Fruit fly (Drosophila melanogaster): ENCODE data around the gene CG8492.
A peak's percentile ranks its signal among the peaks of the same experiment; 100 is the strongest.

Gene CG8492

DNA sequence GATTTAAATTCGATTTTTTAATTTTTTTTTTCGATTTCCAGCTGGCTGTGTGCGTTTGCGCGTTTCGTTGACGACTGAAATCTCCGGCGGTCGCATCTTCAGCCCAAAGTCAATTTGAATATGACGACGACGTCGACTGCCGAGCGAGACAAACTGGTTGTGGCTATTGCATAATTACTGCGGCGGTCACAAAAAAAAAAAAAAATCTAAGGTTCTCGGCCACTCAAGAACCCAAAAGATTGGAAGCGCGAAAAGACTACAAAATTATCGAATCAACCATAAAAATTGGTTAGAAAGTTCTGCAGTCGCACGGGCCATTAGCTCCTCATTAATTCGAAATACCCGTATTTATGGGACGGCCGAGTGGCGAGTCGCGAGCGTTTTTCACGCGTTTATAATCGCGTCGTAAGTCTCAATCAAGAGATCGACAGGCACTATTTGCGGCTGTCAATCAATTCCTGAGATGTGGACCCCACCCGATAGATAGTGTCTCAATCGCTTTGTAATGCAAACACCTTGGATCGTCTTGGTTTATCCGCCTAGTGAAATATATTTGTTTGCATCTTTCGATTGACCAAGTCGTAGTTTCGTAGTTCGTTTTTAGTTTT is at the start of gene CG8492:
Gene CG8492 (minus strand): TSS at position 51 of the 608 bp plus-strand sequence.
- TF ChIP-seq usp (GFP tag; optimal IDR thresholded peaks at IDR 0.05), result no peak
- TF ChIP-seq psq (optimal IDR thresholded peaks at IDR 0.05), result no peak
- TF ChIP-seq Dll (optimal IDR thresholded peaks at IDR 0.05), result no peak
- TF ChIP-seq CG8478 (optimal IDR thresholded peaks at IDR 0.05), result no peak
- no peak for TF ChIP-seq pan (optimal IDR thresholded peaks at IDR 0.05)
- TF ChIP-seq EcR (GFP tag; optimal IDR thresholded peaks at IDR 0.05), result no peak

DNA sequence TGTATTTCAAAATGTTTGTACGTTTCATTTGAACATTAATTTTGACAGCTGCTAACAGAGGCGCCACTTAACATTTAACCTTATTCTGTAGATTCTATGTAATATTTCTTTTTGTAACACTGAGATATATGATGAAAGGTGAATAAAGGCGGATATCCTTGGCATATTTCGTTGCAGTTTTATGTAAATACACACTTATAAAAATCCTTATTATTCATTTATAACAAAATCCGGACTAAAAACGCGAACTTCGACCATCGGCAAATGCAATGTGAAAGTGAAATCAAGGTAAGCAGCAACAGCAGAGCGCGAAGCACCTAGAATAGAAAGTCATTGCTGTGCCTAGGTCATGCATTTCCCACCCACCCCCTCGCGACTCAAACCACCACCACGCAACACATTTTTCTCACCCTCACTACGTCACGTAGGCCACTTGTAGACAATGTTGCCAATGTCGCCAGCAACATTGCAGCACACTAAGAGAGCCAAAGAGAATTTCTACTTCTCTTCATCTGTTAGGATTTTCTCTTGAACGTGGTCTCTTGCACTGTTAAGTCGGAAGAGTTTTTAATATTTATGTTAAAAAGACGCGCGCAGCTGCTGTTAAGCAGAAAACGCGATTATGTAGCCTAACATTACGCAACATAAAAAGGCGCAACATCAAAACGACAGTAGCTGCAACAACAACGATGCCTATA is 49.5 kb upstream of the CG8492 start:
- no peak for TF ChIP-seq CG8478 (optimal IDR thresholded peaks at IDR 0.05)
- peak; percentile 47 for TF ChIP-seq pan (optimal IDR thresholded peaks at IDR 0.05)
- no peak for TF ChIP-seq usp (GFP tag; optimal IDR thresholded peaks at IDR 0.05)
- no peak for TF ChIP-seq EcR (GFP tag; optimal IDR thresholded peaks at IDR 0.05)
- no peak for TF ChIP-seq Dll (optimal IDR thresholded peaks at IDR 0.05)

DNA sequence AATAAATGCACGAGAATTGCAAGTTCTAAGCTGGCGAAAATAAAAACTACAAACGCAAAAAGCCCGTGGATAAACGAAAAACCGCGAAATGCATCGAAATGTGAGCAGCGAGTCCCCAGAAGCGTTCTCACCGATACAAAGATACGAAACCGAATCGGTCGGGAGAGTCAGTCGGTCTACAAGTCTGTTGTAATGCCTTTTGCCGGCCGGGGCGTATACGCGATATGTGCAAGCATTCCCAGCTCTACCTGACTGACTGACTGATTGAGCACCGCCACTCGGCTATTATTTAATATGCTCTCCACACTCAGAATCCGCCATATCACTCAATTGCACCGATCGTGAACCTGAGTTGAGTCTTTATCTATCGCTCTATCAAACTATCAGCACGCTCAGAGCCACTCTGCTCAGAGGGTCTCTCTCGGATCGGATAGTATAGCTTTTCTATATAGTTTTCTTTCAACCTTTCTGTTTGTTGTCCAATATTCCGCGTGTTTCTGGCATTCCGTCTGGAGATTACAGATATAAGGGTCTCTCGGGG is 43.4 kb upstream of the CG8492 start, which contains the start of gene Clk:
Gene Clk (minus strand): TSS at position 239 of the 541 bp plus-strand sequence.
- no peak for TF ChIP-seq pan (optimal IDR thresholded peaks at IDR 0.05)
- no peak for TF ChIP-seq CG8478 (optimal IDR thresholded peaks at IDR 0.05)
- no peak for TF ChIP-seq EcR (GFP tag; optimal IDR thresholded peaks at IDR 0.05)
- no peak for TF ChIP-seq Dll (optimal IDR thresholded peaks at IDR 0.05)
- TF ChIP-seq psq (optimal IDR thresholded peaks at IDR 0.05), result no peak

DNA sequence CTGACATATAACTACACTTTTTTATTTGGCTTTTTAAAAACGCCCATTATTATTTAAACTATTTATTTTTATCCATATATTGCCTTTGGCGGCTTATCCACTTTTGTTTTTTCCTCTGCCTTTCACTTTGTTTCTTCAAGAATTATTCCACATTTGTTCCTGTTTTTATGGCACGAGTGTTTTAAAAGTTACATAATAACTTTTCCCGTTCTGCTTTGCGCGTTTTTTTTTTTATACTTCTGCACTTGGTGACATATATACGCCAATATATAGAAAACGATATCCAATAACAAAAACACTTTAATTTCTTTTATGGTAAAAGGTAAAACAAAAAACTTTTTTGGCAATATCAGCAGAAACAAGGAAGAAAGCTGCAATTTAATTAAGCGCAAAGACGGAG is 42.7 kb upstream of the CG8492 start:
- no peak for TF ChIP-seq psq (optimal IDR thresholded peaks at IDR 0.05)
- TF ChIP-seq pan (optimal IDR thresholded peaks at IDR 0.05), result no peak
- TF ChIP-seq CG8478 (optimal IDR thresholded peaks at IDR 0.05), result no peak
- no peak for TF ChIP-seq Dll (optimal IDR thresholded peaks at IDR 0.05)
- no peak for TF ChIP-seq EcR (GFP tag; optimal IDR thresholded peaks at IDR 0.05)
- no peak for TF ChIP-seq usp (GFP tag; optimal IDR thresholded peaks at IDR 0.05)

DNA sequence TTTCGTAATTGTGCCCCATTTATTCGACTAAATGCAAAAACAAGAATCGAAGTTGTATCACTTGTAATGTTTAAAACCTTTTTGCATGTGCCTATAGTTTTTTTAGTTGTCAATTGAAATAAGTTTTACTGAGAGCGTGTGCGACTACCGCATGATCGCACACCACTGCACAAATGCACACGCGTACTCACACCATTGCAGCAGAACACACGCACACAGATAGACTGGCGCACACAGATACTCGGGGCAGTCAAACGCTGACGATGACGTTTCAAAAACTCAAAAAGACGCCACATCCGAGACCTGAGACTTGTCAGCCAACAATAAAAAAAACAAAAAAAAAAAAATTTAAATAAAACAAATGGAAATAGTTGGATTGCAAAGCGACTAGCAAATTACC is 41.5 kb upstream of the CG8492 start:
- TF ChIP-seq Dll (optimal IDR thresholded peaks at IDR 0.05), result no peak
- no peak for TF ChIP-seq psq (optimal IDR thresholded peaks at IDR 0.05)
- TF ChIP-seq EcR (GFP tag; optimal IDR thresholded peaks at IDR 0.05), result no peak
- no peak for TF ChIP-seq usp (GFP tag; optimal IDR thresholded peaks at IDR 0.05)
- no peak for TF ChIP-seq CG8478 (optimal IDR thresholded peaks at IDR 0.05)
- TF ChIP-seq pan (optimal IDR thresholded peaks at IDR 0.05), result no peak

DNA sequence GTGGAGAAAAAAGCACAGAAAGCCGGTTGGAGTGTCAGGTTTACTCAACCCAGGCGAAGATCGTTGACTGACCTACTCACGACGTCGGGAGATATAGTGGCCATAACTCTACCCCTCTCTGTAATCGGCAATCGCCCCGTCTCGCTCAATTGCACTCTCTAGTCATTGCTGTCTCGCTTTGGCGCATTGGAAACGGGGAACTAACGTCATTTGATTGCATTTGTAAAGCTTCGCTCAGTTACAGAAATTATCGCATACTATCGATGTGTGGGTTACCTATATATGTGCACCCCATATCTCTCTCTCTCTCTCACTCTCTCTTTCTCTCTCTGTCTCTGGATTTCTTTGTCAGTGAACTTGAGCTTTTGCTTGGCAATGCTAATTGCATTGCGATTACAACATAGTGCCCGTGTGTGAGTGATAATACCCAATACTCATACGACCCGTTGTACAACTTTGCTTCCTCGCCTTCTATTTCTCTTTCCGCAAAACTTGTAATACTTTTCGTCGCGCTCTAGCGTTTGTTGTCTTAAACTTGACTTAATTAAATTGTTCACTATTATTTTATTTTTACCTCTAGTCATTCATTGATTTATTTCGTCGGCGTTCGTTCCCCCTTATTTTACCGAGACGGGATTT is 40.3 kb upstream of the CG8492 start:
- peak in 1 of 2 experiments; percentile 7 for TF ChIP-seq EcR (GFP tag; optimal IDR thresholded peaks at IDR 0.05)
- TF ChIP-seq pan (optimal IDR thresholded peaks at IDR 0.05), result no peak

DNA sequence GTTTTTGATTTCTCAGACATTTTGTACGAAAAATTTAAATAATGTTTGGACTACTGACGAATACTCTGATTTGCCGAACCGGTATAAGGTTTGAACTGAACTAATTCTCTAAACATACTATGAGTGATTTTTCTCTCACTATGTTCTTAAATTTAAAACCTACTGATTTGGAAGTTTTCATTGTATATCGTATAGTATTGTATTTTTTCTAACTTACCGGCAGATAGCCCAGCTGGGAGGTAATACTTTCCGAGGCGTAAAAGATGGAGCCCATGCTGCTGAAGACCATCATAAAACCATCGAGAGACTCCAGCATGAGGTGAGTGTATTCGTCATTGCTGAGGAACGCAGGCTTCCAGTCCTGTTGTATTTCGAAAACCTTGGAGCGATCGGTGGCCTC is 36.3 kb upstream of the CG8492 start, which contains the start of gene CG32371:
Gene CG32371 (minus strand): TSS at position 101 of the 400 bp plus-strand sequence.
- TF ChIP-seq psq (optimal IDR thresholded peaks at IDR 0.05), result no peak
- TF ChIP-seq CG8478 (optimal IDR thresholded peaks at IDR 0.05), result no peak
- no peak for TF ChIP-seq pan (optimal IDR thresholded peaks at IDR 0.05)
- no peak for TF ChIP-seq Dll (optimal IDR thresholded peaks at IDR 0.05)
- no peak for TF ChIP-seq EcR (GFP tag; optimal IDR thresholded peaks at IDR 0.05)
- TF ChIP-seq usp (GFP tag; optimal IDR thresholded peaks at IDR 0.05), result no peak

DNA sequence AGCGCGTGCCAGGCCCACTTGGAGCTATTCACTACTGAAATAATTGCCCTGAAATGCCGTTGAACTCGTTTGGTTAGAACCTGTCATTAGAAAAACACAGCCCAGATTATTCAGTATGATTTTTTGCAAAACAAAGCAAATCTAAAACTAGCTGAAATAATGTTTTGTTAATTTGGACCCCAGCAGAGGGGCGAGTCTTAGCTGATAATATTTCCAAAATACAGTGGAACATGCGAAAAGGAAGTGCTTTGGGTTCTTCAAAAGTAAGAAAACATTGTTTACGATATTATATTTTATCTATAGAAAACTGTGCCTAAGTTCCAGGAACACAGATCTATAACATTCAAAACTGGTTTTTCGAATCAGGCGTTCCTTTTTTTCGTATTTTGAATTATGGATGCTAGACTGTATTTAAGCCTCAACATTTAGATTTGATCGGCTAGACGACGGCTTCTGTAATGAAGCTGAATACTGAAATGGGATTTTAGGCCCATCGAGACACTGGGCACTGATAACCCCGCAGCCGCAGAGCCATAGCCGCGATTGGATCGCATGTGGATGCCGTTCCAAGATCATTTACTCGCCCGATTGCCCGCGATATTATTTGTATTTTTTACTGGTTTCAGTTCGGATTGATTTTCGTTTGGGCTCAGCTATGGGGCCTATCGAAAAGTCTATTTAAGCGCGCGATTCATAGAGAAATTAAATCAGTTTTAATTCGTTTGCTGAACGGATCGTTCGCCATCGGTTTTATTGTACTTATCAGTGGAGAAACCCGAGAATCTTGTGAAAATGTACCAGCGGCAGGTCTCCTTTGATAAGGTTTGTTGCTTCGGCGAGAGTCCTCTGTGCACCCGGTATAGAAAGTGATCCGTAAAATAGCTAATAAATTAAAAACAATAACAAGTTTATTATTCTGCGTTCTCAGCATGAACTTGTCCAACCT is 28.1 kb upstream of the CG8492 start, which contains the start of gene Hn:
Gene Hn (plus strand): TSS at position 619 of the 946 bp plus-strand sequence.
- TF ChIP-seq Dll (optimal IDR thresholded peaks at IDR 0.05), result no peak
- no peak for TF ChIP-seq usp (GFP tag; optimal IDR thresholded peaks at IDR 0.05)
- TF ChIP-seq psq (optimal IDR thresholded peaks at IDR 0.05), result no peak
- TF ChIP-seq EcR (GFP tag; optimal IDR thresholded peaks at IDR 0.05), result no peak

DNA sequence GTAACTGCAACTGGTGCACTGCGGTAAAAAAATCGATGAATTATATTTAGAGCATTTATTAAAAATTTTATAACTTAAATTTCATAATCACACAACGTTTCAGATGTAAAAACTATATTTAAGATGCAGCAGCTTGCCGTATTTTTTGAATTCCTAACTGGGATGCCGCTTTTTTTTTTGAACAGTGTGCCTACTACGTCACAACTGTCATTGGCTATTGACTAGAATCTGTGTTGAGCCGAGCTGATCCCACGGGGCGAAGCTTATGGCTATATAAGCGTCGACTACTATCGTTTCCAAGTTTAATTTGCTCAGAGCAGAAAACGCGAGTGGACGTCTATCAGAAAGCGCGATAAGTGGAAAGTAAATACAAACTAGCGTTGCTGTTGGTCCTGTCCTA is 22.1 kb upstream of the CG8492 start, which contains the start of gene CG7409:
Gene CG7409 (plus strand): TSS at position 301 of the 400 bp plus-strand sequence.
- no peak for TF ChIP-seq psq (optimal IDR thresholded peaks at IDR 0.05)
- TF ChIP-seq EcR (GFP tag; optimal IDR thresholded peaks at IDR 0.05), result no peak

DNA sequence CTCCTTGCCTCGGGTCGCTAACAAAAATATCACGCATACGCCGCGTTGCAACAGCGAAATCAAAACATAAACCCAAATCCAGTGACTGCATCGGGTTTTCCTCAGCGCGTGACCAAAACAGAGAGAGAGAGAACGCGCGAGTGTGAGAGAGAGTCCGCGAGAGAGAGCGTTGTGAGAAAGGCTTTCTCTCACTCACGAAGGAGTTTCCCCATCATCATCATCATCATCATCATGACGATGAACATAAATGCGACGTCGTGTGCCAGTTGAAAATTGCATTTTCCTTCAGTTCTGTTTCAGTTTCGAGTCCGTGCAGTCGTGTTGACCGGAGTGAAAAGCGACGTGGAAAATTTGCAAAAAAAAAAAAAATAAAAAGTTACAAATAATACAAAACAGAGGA is 15.1 kb upstream of the CG8492 start, which contains the start of gene CG13685:
Gene CG13685 (plus strand): TSS at position 301 of the 400 bp plus-strand sequence.
- TF ChIP-seq psq (optimal IDR thresholded peaks at IDR 0.05) (no peak), Dll (optimal IDR thresholded peaks at IDR 0.05) (no peak), EcR (GFP tag; optimal IDR thresholded peaks at IDR 0.05) (no peak), usp (GFP tag; optimal IDR thresholded peaks at IDR 0.05) (no peak), CG8478 (optimal IDR thresholded peaks at IDR 0.05) (no peak), pan (optimal IDR thresholded peaks at IDR 0.05) (no peak)

DNA sequence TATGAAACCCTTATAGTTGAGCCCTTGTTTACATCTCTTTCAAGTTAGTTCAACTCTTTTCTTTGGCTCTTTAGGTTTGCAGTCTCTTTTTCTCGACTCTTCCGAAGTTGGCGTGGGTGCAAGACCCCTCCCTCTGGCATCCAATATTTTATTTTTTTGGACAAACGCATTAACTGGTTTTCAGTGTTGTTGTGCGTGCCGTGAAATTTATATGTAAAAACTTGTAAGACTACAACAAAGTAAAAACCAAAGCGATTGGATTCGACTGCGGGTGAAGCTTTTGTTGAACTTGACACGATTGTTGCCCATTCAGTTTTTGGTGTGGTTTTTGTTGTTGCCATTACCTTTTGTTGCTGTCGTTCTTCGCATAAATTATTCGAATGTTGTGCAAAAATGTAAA is 11.8 kb upstream of the CG8492 start:
- TF ChIP-seq usp (GFP tag; optimal IDR thresholded peaks at IDR 0.05) (no peak), pan (optimal IDR thresholded peaks at IDR 0.05) (no peak), EcR (GFP tag; optimal IDR thresholded peaks at IDR 0.05) (no peak), CG8478 (optimal IDR thresholded peaks at IDR 0.05) (no peak), Dll (optimal IDR thresholded peaks at IDR 0.05) (no peak), psq (optimal IDR thresholded peaks at IDR 0.05) (no peak)

All from whole organism.